Worm (Caenorhabditis elegans): ENCODE measurements around the gene ZK616.8.

ZK616.8 gene

DNA sequence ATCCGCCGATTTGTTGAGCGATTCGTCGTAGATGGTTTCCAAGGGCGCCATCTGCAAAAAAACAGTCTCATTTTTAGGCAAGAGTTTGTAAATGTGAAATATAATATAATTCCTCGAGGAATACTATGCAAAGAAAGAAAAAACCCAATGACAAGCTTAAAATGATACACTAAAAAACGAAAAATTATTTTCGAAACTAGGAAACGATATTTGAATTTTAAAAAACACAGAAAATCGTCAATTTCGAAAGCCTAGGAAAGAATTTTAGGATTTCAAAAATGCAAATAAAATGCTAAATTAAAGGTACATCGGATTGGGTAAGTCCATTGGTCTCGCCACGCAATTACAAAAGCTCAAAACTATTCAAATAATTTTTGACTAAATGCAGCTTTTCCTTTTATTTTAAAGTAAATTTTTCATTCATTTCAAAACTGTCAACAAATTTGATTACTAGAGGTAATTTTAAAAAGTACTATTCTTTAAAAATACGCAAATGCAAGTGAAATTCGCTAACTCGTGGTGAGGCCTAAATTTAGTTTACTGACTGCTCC lies 20.4 kb downstream of the ZK616.8 start, which contains the start of the genes htp-1 and ZK616.5:
Gene htp-1 (minus strand): TSS at position 51 of the 551 bp plus-strand sequence.
Gene ZK616.5 (plus strand): TSS at position 423 of the 551 bp plus-strand sequence.
- no peak for TF ChIP-seq skn-1 (tag; optimal IDR thresholded peaks at IDR 0.05)
- no peak for TF ChIP-seq ets-5 (GFP tag; IDR thresholded peaks at IDR 0.05)
- no peak for TF ChIP-seq unc-86 (tag; optimal IDR thresholded peaks at IDR 0.05)
- no peak for TF ChIP-seq mef-2 (tag; optimal IDR thresholded peaks at IDR 0.05)
- TF ChIP-seq pax-3 (tag; optimal IDR thresholded peaks at IDR 0.05) = no peak
- no peak for TF ChIP-seq nhr-237 (tag; optimal IDR thresholded peaks at IDR 0.05)
- no peak for TF ChIP-seq unc-98 (GFP tag; IDR thresholded peaks at IDR 0.05)
- no peak for TF ChIP-seq unc-62 (GFP tag; optimal IDR thresholded peaks at IDR 0.05)
- no peak for TF ChIP-seq tbx-2 (tag; optimal IDR thresholded peaks at IDR 0.05)
- no peak for TF ChIP-seq irx-1 (tag; optimal IDR thresholded peaks at IDR 0.05)
- no peak for TF ChIP-seq unc-130 (tag; optimal IDR thresholded peaks at IDR 0.05)
- TF ChIP-seq hlh-4 (tag; optimal IDR thresholded peaks at IDR 0.05) = no peak
- no peak for TF ChIP-seq tlp-1 (tag; optimal IDR thresholded peaks at IDR 0.05)
- no peak for TF ChIP-seq elt-3 (tag; optimal IDR thresholded peaks at IDR 0.05)
- no peak for TF ChIP-seq ceh-88 (GFP tag; IDR thresholded peaks at IDR 0.05)
- TF ChIP-seq C34B4.2 (tag; optimal IDR thresholded peaks at IDR 0.05) = no peak
- TF ChIP-seq C16A3.4 (tag; optimal IDR thresholded peaks at IDR 0.05) = no peak

DNA sequence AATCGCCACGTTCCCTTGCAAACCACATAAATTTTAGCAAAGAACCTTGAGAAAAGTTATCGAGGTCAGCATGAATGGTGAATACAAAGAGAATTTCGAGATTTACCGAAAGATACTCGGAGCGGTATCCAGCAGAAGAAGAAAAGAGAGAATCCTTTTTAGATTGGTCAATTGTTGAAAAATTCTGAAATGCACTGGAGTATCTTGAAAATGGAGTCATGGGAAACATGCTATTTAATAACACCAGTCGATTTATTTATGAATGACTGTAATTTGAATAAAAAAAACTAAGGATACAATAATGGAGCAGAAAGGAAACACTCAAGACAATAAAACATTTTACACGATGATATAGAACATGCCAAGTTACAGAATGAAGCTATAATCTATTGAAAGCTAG lies 22.0 kb downstream of the ZK616.8 start:
- no peak for TF ChIP-seq aly-2 (tag; optimal IDR thresholded peaks at IDR 0.05)
- peak; percentile 47 for TF ChIP-seq nhr-85 (tag)
- peak; percentile 19 for TF ChIP-seq lin-14 (GFP tag; optimal IDR thresholded peaks at IDR 0.05)

DNA sequence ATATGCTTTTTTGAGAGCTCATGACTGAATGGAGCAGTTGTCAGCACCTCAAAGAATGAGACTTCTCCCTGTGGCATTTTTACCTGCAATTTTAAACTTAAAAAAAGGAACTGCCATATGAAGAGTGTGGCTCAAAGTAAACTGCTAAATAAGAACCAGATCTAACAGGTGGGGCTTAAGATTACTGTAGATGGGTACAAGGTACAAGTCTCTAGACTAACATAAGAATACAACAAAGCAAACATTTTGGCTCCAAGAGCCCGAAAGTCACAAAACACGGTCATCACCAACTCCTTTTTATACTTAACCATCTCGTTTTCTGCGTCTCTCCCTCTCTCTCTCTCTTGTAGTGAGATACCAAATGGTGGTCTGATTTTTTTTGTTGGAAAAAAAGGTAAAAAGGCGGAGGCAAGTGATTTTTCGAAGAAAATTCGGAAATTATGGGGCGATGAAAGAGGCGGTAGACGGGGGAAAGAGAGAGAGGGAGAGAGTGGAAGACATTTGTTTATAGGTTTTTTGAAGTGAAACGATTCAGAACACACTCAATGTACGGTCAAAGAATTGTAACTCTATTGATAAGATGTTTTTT lies 23.4 kb downstream of the ZK616.8 start, which contains the start of gene elo-6:
Gene elo-6 (minus strand): TSS at position 83 of the 589 bp plus-strand sequence.
- TF ChIP-seq fkh-4 (tag; optimal IDR thresholded peaks at IDR 0.05; ENCODE audit: borderline replicate concordance) (no peak), nhr-90 (tag; optimal IDR thresholded peaks at IDR 0.05; ENCODE audit: poor library complexity) (peak; percentile 18), lin-14 (GFP tag; optimal IDR thresholded peaks at IDR 0.05) (peak; percentile 79), lsy-2 (tag; optimal IDR thresholded peaks at IDR 0.05) (peak in 1 of 2 experiments; percentile 32), F16B12.6 (tag; optimal IDR thresholded peaks at IDR 0.05) (no peak), efl-1 (optimal IDR thresholded peaks at IDR 0.05) (peak in 1 of 2 experiments; percentile 4), efl-1 (GFP tag; optimal IDR thresholded peaks at IDR 0.05 in 1 of 2) (peak in 1 of 2 experiments; percentile 48), rnt-1 (tag; optimal IDR thresholded peaks at IDR 0.05) (no peak), mdl-1 (tag; optimal IDR thresholded peaks at IDR 0.05) (no peak), unc-130 (tag; optimal IDR thresholded peaks at IDR 0.05) (no peak), nhr-28 (tag; optimal IDR thresholded peaks at IDR 0.05) (no peak), lir-3 (tag; optimal IDR thresholded peaks at IDR 0.05; ENCODE audit: poor library complexity) (no peak), nhr-237 (tag; optimal IDR thresholded peaks at IDR 0.05) (no peak), nhr-20 (tag; optimal IDR thresholded peaks at IDR 0.05) (peak; percentile 45), hlh-17 (GFP tag; optimal IDR thresholded peaks at IDR 0.05; ENCODE audit: borderline replicate concordance) (no peak), C04F5.9 (tag; optimal IDR thresholded peaks at IDR 0.05) (no peak), ceh-88 (GFP tag; IDR thresholded peaks at IDR 0.05) (no peak), tlp-1 (tag; optimal IDR thresholded peaks at IDR 0.05) (no peak), snpc-4 (tag; optimal IDR thresholded peaks at IDR 0.05) (no peak), pqm-1 (tag; optimal IDR thresholded peaks at IDR 0.05) (no peak), alr-1 (tag; optimal IDR thresholded peaks at IDR 0.05; ENCODE audit: borderline replicate concordance) (no peak), nhr-85 (tag) (peak; percentile 84), elt-2 (tag; optimal IDR thresholded peaks at IDR 0.05) (peak; percentile 59), nhr-77 (tag; optimal IDR thresholded peaks at IDR 0.05) (peak; percentile 43), fkh-8 (tag; optimal IDR thresholded peaks at IDR 0.05) (no peak), aha-1 (tag; optimal IDR thresholded peaks at IDR 0.05) (no peak), nhr-71 (tag; optimal IDR thresholded peaks at IDR 0.05) (peak; percentile 58), jun-1 (tag; optimal IDR thresholded peaks at IDR 0.05) (no peak), snu-23 (GFP tag; optimal IDR thresholded peaks at IDR 0.05) (peak; percentile 33), pag-3 (tag; optimal IDR thresholded peaks at IDR 0.05; ENCODE audit: borderline replicate concordance, insufficient read depth) (no peak), lin-35 (GFP tag; optimal IDR thresholded peaks at IDR 0.05) (peak in 1 of 2 experiments; percentile 46), ceh-82 (tag; optimal IDR thresholded peaks at IDR 0.05) (no peak), xbp-1 (tag; optimal IDR thresholded peaks at IDR 0.05) (peak; percentile 2), blmp-1 (tag; optimal IDR thresholded peaks at IDR 0.05) (peak; percentile 32), unc-98 (GFP tag; IDR thresholded peaks at IDR 0.05) (no peak)
